Worm (Caenorhabditis elegans) whole organism, young adult: ENCODE results near the gene nsy-4.

Source experiments
- chd-7 ChIP-seq: sonication (generic microtip); optimal IDR thresholded peaks from 2 replicates; lab custom pipeline; 2016; ENCODE audit warnings: mild to moderate bottlenecking, missing genetic modification characterization, moderate library complexity, missing compliant biosample characterization
- madf-3 ChIP-seq: fragments of 200-800 bp; sonication (Bioruptor generic); IDR thresholded peaks from 2 replicates; pipeline ENCODE4 v1.3.6; 2022; ENCODE audit warnings: missing genetic modification reagents, missing genetic modification characterization, missing compliant biosample characterization

ce11 chrIV:2315545-2315995 is 7.5 kb upstream of the nsy-4 start, which contains the start of gene vha-3:
- TF ChIP-seq madf-3 (GFP tag; lab: Robert Waterston, UW) (no peak), chd-7 (no peak)
